Fruit fly (Drosophila melanogaster): ENCODE results near the gene CG31673.

Gene CG31673

DNA sequence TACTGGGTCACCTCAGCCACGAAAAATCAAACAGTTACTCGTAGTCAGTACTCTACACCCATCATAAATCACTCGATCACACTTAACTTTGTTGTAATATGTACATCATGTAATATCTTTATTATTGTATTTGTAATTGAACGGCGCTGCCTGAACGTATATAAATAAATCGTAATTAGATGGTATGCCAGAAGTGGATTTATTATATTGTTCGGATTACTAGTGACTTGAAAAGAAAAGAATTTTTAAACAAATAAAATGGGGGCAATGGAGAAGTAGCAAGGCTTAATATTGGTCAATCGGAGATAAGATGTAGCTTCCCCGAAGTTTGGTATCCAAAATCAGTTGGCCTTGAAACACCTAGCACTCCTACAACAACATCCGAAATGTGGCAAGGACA, 19.6 kb downstream of the CG31673 start, which contains the start of gene CG14402:
Gene CG14402, plus strand, starts transcription at position 301 of the 400 bp plus-strand sequence.
- TF ChIP-seq CG10348 (GFP tag; IDR thresholded peaks at IDR 0.05) = no peak
- no peak for TF ChIP-seq EcR (GFP tag; optimal IDR thresholded peaks at IDR 0.05)
- TF ChIP-seq fd96Ca (GFP tag; IDR thresholded peaks at IDR 0.05) = no peak
- no peak for TF ChIP-seq CG14655 (GFP tag; optimal IDR thresholded peaks at IDR 0.05)
- no peak for TF ChIP-seq CG9948 (tag; optimal IDR thresholded peaks at IDR 0.05)
- TF ChIP-seq CG32121 (GFP tag; IDR thresholded peaks at IDR 0.05) = no peak
- no peak for TF ChIP-seq CG8301 (tag; optimal IDR thresholded peaks at IDR 0.05)
- TF ChIP-seq D1 (tag; optimal IDR thresholded peaks at IDR 0.05) = no peak
- no peak for TF ChIP-seq CG15710 (tag; optimal IDR thresholded peaks at IDR 0.05)

DNA sequence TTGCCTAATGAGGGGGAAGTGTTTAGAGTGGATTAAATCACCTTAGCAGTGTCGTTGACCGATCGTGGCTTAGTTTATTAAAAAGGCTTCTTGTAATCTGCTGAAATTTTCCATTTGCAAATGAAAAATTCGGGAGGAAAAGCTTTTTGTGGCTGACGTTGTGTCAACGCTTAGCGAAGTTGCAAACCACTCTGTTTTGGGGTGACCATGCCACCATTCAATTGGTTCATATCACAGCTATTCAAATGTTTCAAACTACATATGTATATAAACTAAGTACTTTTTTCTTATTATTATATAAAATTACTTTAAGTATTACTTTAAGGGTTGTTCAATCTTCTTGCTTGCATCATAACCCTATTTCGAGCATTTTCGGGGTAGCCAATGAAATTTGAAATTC, 22.2 kb downstream of the CG31673 start:
- TF ChIP-seq Pif1B (GFP tag; optimal IDR thresholded peaks at IDR 0.05) = no peak
- TF ChIP-seq D1 (tag; optimal IDR thresholded peaks at IDR 0.05) = peak; percentile 58

DNA sequence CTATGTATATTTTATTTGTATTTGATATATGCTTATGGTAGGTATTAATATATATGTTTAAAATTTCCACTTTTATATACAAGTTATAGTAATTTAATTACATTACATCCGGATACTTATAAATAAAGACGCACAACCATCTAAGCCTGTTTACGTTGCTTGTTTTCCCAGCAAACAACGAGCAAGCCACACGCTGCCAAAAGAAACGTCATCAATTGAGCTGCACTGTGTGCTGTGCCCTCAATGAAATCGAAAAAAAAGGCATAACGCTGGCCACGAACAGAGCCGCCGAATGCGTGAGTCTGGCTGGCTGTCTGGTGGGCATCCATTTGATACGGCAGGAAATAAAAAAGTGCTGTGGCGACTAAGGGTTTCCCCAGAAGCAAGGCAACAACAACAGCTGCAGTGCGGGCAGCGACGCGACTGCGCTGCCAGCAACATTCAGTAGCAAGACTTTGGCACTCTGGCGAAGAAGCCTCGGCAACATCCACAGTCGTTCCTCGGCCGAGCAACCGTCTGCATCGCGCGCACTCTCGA, 22.8 kb downstream of the CG31673 start, which contains the start of gene twit:
Gene twit, plus strand, starts transcription at position 487 of the 537 bp plus-strand sequence.
- TF ChIP-seq Snoo (tag; optimal IDR thresholded peaks at IDR 0.05) (no peak), fd96Ca (GFP tag; IDR thresholded peaks at IDR 0.05) (0 out of 3 replicates have a peak, but pooled peaks have one; percentile 12)

DNA sequence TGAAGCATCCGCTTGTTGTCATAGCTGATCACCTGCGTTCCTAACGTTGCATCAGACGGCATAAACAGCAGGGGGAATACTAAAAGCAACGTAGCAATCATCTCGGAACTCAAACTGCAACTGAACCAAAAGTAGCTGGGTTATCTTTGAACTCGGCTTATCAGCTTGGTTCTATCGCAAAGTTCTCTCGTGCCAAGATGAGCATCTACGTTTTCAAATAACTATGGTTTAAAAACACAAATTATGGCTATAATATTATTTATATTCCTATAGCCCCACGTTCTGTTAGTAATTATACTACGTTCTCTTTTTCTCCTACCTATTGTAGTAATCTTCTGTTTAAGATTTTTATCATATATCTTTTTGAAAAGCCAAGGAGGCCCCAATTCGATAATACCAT, 28.4 kb downstream of the CG31673 start, which contains the start of gene CG14400:
Gene CG14400, minus strand, starts transcription at position 101 of the 400 bp plus-strand sequence.
- TF ChIP-seq fd96Ca (GFP tag; IDR thresholded peaks at IDR 0.05) (no peak), CG12605 (GFP tag; IDR thresholded peaks at IDR 0.05) (no peak), rn (GFP tag; IDR thresholded peaks at IDR 0.05) (no peak), EcR (GFP tag; optimal IDR thresholded peaks at IDR 0.05) (no peak), CG10348 (GFP tag; IDR thresholded peaks at IDR 0.05) (no peak), gl (tag; optimal IDR thresholded peaks at IDR 0.05) (no peak), Snoo (tag; optimal IDR thresholded peaks at IDR 0.05) (no peak), CG34367 (tag; optimal IDR thresholded peaks at IDR 0.05) (no peak), CG14655 (GFP tag; optimal IDR thresholded peaks at IDR 0.05) (no peak), CG13204 (GFP tag; optimal IDR thresholded peaks at IDR 0.05) (no peak), Pif1A (GFP tag; optimal IDR thresholded peaks at IDR 0.05) (no peak), CG8159 (tag; optimal IDR thresholded peaks at IDR 0.05) (no peak), Ets98B (GFP tag; IDR thresholded peaks at IDR 0.05) (no peak), CG32121 (GFP tag; IDR thresholded peaks at IDR 0.05) (no peak), CG17806 (tag; optimal IDR thresholded peaks at IDR 0.05) (no peak), CG4496 (GFP tag; IDR thresholded peaks at IDR 0.05) (no peak), CG8301 (tag; optimal IDR thresholded peaks at IDR 0.05) (no peak), CG9948 (tag; optimal IDR thresholded peaks at IDR 0.05) (no peak)

DNA sequence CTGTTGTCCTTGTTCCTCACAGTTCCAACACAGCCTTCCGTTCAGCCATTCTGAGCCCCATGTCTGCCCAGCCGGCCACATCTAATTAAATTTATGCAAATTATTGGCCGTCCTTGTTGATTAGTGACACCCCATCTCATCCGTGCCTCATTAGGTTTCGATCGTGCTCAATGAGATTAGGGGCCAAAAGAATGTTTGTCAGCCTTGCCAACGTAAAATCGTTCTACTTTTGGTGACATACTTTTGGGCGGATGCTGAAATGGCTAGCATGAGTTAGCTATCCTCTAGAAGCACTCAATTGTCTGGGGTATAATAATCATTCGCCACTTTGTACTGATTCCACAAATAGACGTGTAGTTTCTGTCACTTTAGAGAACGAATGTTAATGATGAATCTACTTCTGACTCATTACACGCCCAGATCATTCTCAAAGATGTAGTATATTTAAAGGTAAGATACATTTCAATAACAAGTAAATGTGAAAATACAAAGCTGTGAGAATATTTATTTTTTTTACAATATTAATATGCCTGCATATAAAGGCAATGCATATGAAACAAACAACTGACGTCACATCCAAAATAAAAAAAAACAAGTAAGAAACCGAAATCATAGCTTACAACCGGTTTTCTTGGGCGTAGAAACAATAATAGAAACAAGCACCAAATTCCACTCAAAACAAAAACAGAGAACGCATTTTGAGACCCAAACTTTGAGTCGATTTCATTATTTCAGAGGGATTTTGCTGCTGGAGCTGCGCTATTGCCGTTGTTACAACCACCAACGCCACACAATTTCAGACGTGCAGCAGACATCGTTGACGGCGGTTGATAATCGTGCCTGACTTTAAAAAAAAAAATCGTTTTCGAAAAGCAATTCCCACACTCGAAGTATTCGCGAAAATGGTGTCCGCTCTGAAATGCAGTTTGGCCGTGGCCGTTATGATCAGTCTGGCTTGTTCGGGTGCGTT, 29.2 kb downstream of the CG31673 start, which contains the start of gene bero:
Gene bero, plus strand, starts transcription at position 325 of the 970 bp plus-strand sequence.
- TF ChIP-seq Pif1B (GFP tag; optimal IDR thresholded peaks at IDR 0.05) (no peak), CG17806 (tag; optimal IDR thresholded peaks at IDR 0.05) (no peak), CG10348 (GFP tag; IDR thresholded peaks at IDR 0.05) (no peak), CG12605 (GFP tag; IDR thresholded peaks at IDR 0.05) (no peak), CG8159 (tag; optimal IDR thresholded peaks at IDR 0.05) (no peak), CG13204 (GFP tag; optimal IDR thresholded peaks at IDR 0.05) (no peak), rn (GFP tag; IDR thresholded peaks at IDR 0.05) (no peak)

DNA sequence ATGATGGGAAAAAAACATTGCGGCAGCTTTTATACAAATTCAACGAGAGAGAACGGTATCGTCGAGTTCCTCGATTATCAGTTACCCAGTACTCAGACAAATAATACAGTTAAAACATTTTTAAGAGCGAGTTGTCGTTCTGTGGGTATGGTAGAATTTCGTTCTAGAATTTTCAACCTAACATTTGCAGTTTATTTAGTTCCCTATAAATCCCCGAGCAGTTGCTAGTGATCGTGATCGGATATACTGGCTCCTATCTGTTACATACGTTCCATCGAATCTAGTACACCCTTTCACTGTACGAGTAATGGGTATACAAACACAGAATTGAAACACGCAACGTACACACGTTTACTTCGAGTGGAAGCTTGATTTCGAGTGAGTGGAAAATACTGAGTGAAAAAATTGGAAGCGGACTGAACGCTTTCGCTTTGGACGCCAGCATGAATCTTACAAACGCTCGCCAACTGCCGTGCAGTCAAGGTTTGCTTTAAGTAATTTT, 35.4 kb downstream of the CG31673 start, which contains the start of gene CG9338:
Gene CG9338, plus strand, starts transcription at position 452 of the 502 bp plus-strand sequence.
- TF ChIP-seq CG14655 (GFP tag; optimal IDR thresholded peaks at IDR 0.05) (peak; percentile 75), D1 (tag; optimal IDR thresholded peaks at IDR 0.05) (peak; percentile 50), CG12605 (GFP tag; IDR thresholded peaks at IDR 0.05) (no peak; the same call in 1 of the 2 replicates), CG15710 (tag; optimal IDR thresholded peaks at IDR 0.05) (no peak), Ets98B (GFP tag; IDR thresholded peaks at IDR 0.05) (peak; percentile 91), CG10348 (GFP tag; IDR thresholded peaks at IDR 0.05) (0 out of 2 replicates have a peak, but pooled peaks have one; percentile 32), CG17806 (tag; optimal IDR thresholded peaks at IDR 0.05) (no peak), rn (GFP tag; IDR thresholded peaks at IDR 0.05) (peak; percentile 73; the same call in 1 of the 2 replicates), Snoo (tag; optimal IDR thresholded peaks at IDR 0.05) (no peak), EcR (GFP tag; optimal IDR thresholded peaks at IDR 0.05) (no peak), CG4496 (GFP tag; IDR thresholded peaks at IDR 0.05) (peak; percentile 90), CG34367 (tag; optimal IDR thresholded peaks at IDR 0.05) (no peak), CG13204 (GFP tag; optimal IDR thresholded peaks at IDR 0.05) (no peak), fd96Ca (GFP tag; IDR thresholded peaks at IDR 0.05) (peak; percentile 92), CG8301 (tag; optimal IDR thresholded peaks at IDR 0.05) (peak; percentile 77), CG32121 (GFP tag; IDR thresholded peaks at IDR 0.05) (peak; percentile 93), CG8159 (tag; optimal IDR thresholded peaks at IDR 0.05) (peak; percentile 85), Pif1B (GFP tag; optimal IDR thresholded peaks at IDR 0.05) (peak; percentile 74), CG9948 (tag; optimal IDR thresholded peaks at IDR 0.05) (no peak), Pif1A (GFP tag; optimal IDR thresholded peaks at IDR 0.05) (peak; percentile 92), gl (tag; optimal IDR thresholded peaks at IDR 0.05) (no peak)
